Fruit fly (Drosophila melanogaster) whole organism, embryonic: ENCODE measurements around the gene CG5139.

Source experiments
- Bdp1 ChIP-seq: fragments of 200-800 bp; sonication (Bioruptor generic); optimal IDR thresholded peaks from 3 replicates; lab custom pipeline; 2016; ENCODE audit warnings: missing biosample characterization, missing genetic modification characterization
- Bgb ChIP-seq: fragments of 200-800 bp; sonication (Bioruptor generic); IDR thresholded peaks from 2 replicates; pipeline ENCODE4 v1.3.6; 2022; ENCODE audit warnings: missing biosample characterization, missing genetic modification characterization; ENCODE audit not compliant: partially characterized antibody
- CG10267 ChIP-seq: fragments of 200-800 bp; sonication (Bioruptor generic); optimal IDR thresholded peaks from 2 replicates; lab custom pipeline; 2018; ENCODE audit warnings: missing biosample characterization, mild to moderate bottlenecking, missing genetic modification characterization, moderate library complexity
- CG10431 ChIP-seq: fragments of 200-800 bp; sonication (Bioruptor generic); optimal IDR thresholded peaks from 3 replicates; lab custom pipeline; 2018; ENCODE audit warnings: missing biosample characterization, mild to moderate bottlenecking, missing genetic modification characterization
- CG11398 ChIP-seq: fragments of 200-800 bp; sonication (Bioruptor generic); optimal IDR thresholded peaks from 2 replicates; lab custom pipeline; 2016; ENCODE audit warnings: missing biosample characterization, missing genetic modification characterization
- CG14441 ChIP-seq: fragments of 200-800 bp; sonication (Bioruptor generic); IDR thresholded peaks from 2 replicates; pipeline ENCODE4 v1.3.6; 2022; ENCODE audit warnings: missing biosample characterization, missing genetic modification characterization
- CG16813 ChIP-seq: fragments of 200-800 bp; sonication (Bioruptor generic); IDR thresholded peaks from 3 replicates; pipeline ENCODE4 v1.3.6; 2022; ENCODE audit warnings: missing biosample characterization, missing genetic modification characterization; ENCODE audit not compliant: partially characterized antibody
- CG16815 ChIP-seq: fragments of 200-800 bp; sonication (Bioruptor generic); optimal IDR thresholded peaks from 3 replicates; lab custom pipeline; 2017; ENCODE audit warnings: missing biosample characterization, mild to moderate bottlenecking, missing genetic modification characterization
- CG2120 ChIP-seq: fragments of 200-800 bp; sonication (Bioruptor generic); optimal IDR thresholded peaks from 3 replicates; lab custom pipeline; 2016; ENCODE audit warnings: missing biosample characterization, missing genetic modification characterization
- CG2712 ChIP-seq: fragments of 200-800 bp; optimal IDR thresholded peaks from 3 replicates; lab custom pipeline; 2019; ENCODE audit warnings: missing biosample characterization, mild to moderate bottlenecking, missing genetic modification characterization, moderate library complexity
- CG31224 ChIP-seq: fragments of 200-800 bp; sonication (Bioruptor generic); IDR thresholded peaks from 2 replicates; pipeline ENCODE4 v1.3.6; 2022; ENCODE audit warnings: missing biosample characterization, missing genetic modification characterization
- CG31441 ChIP-seq: fragments of 200-800 bp; sonication (Bioruptor generic); IDR thresholded peaks from 2 replicates; pipeline ENCODE4 v1.3.6; 2022; ENCODE audit warnings: missing biosample characterization, missing genetic modification characterization
- CG32772 ChIP-seq: fragments of 200-800 bp; sonication (Bioruptor generic); IDR thresholded peaks from 2 replicates; pipeline ENCODE4 v1.3.6; 2022; ENCODE audit warnings: missing biosample characterization, missing genetic modification characterization
- CG33213 ChIP-seq: fragments of 200-800 bp; sonication (Bioruptor generic); optimal IDR thresholded peaks from 3 replicates; lab custom pipeline; 2016; ENCODE audit warnings: missing biosample characterization, missing genetic modification characterization
- CG34224 ChIP-seq: fragments of 200-800 bp; sonication (Bioruptor generic); IDR thresholded peaks from 3 replicates; pipeline ENCODE4 v1.3.6; 2022; ENCODE audit warnings: missing biosample characterization, missing genetic modification characterization; ENCODE audit not compliant: partially characterized antibody
- CG3995 ChIP-seq: fragments of 200-800 bp; sonication (Bioruptor generic); optimal IDR thresholded peaks from 3 replicates; lab custom pipeline; 2016; ENCODE audit warnings: missing biosample characterization, missing genetic modification characterization
- CG4424 ChIP-seq: fragments of 200-800 bp; sonication (Bioruptor generic); optimal IDR thresholded peaks from 3 replicates; lab custom pipeline; 2016; ENCODE audit warnings: missing biosample characterization, missing genetic modification characterization
- CG5180 ChIP-seq: fragments of 200-800 bp; sonication (Bioruptor generic); optimal IDR thresholded peaks from 3 replicates; lab custom pipeline; 2017; ENCODE audit warnings: missing biosample characterization, missing genetic modification characterization, mild to moderate bottlenecking, moderate library complexity, missing genetic modification reagents
- CG7357 ChIP-seq: fragments of 200-800 bp; sonication (Bioruptor generic); IDR thresholded peaks from 3 replicates; pipeline ENCODE4 v1.3.6; 2022; ENCODE audit warnings: missing biosample characterization, missing genetic modification characterization
- CG7745 ChIP-seq: fragments of 200-800 bp; sonication (Bioruptor generic); optimal IDR thresholded peaks from 2 replicates; lab custom pipeline; 2018; ENCODE audit warnings: missing biosample characterization, mild to moderate bottlenecking, missing genetic modification characterization, moderate library complexity
- CG8388 ChIP-seq: fragments of 200-800 bp; sonication (Bioruptor generic); optimal IDR thresholded peaks from 2 replicates; lab custom pipeline; 2019; ENCODE audit warnings: missing biosample characterization, mild to moderate bottlenecking, missing genetic modification characterization, moderate library complexity
- Dfd ChIP-seq, 2 experiments: fragments of >200 bp; optimal IDR thresholded peaks; 2 replicates each; lab custom pipeline; 2017; ENCODE audit warnings: missing biosample characterization in 2 of 2, missing genetic modification characterization in 2 of 2
- Dp ChIP-seq: fragments of 200-800 bp; sonication (Bioruptor generic); optimal IDR thresholded peaks from 2 replicates; lab custom pipeline; 2018; ENCODE audit warnings: missing biosample characterization, mild to moderate bottlenecking, missing genetic modification characterization, moderate library complexity
- Fer1 ChIP-seq: fragments of 200-800 bp; sonication (Bioruptor generic); optimal IDR thresholded peaks from 2 replicates; lab custom pipeline; 2017; ENCODE audit warnings: missing biosample characterization, mild to moderate bottlenecking, missing genetic modification characterization
- Gug ChIP-seq: fragments of 200-800 bp; sonication (Bioruptor generic); IDR thresholded peaks from 4 replicates; pipeline ENCODE4 v1.3.6; 2022; ENCODE audit warnings: missing biosample characterization, missing genetic modification characterization
- HLH4C ChIP-seq: fragments of 200-800 bp; sonication (Bioruptor generic); IDR thresholded peaks from 3 replicates; pipeline ENCODE4 v1.3.6; 2022; ENCODE audit warnings: missing biosample characterization, missing genetic modification characterization; ENCODE audit not compliant: partially characterized antibody
- Hmr ChIP-seq: fragments of 200-800 bp; sonication (Bioruptor generic); optimal IDR thresholded peaks from 3 replicates; lab custom pipeline; 2017; ENCODE audit warnings: mild to moderate bottlenecking, missing biosample characterization, missing genetic modification reagents, missing genetic modification characterization
- MBD-R2 ChIP-seq: fragments of 200-800 bp; sonication (Bioruptor generic); IDR thresholded peaks from 2 replicates; pipeline ENCODE4 v1.3.6; 2022; ENCODE audit warnings: missing biosample characterization, missing genetic modification characterization
- Sin3A ChIP-seq: fragments of >200 bp; optimal IDR thresholded peaks from 2 replicates; lab custom pipeline; 2018
- Stat92E ChIP-seq, 3 experiments: fragments of >200 bp in 2 of 3; fragments of 200-800 bp in 1 of 3; sonication (Bioruptor generic) in 1 of 3; optimal IDR thresholded peaks; 2 replicates each; lab custom pipeline; 2017 to 2019; ENCODE audit warnings: missing biosample characterization in 3 of 3, missing genetic modification characterization in 3 of 3, mild to moderate bottlenecking in 1 of 3, moderate library complexity in 1 of 3
- Trl ChIP-seq, 3 experiments: fragments of >200 bp in 2 of 3; fragments of 200-800 bp in 1 of 3; sonication (Bioruptor generic) in 1 of 3; optimal IDR thresholded peaks; 2 replicates in 1 of 3; 3 replicates in 2 of 3; lab custom pipeline; 2016 to 2017; ENCODE audit warnings: missing biosample characterization in 1 of 3, missing genetic modification characterization in 1 of 3
- ab ChIP-seq: fragments of 200-800 bp; sonication (Bioruptor generic); optimal IDR thresholded peaks from 2 replicates; lab custom pipeline; 2016; ENCODE audit warnings: missing biosample characterization, missing genetic modification characterization
- ap ChIP-seq: fragments of 200-800 bp; sonication (Bioruptor generic); IDR thresholded peaks from 2 replicates; pipeline ENCODE4 v1.3.6; 2022; ENCODE audit warnings: missing biosample characterization, missing genetic modification characterization
- ase ChIP-seq: fragments of 200-800 bp; sonication (Bioruptor generic); IDR thresholded peaks from 3 replicates; pipeline ENCODE4 v1.3.6; 2022; ENCODE audit warnings: missing biosample characterization, missing genetic modification characterization
- ato ChIP-seq: fragments of 200-800 bp; sonication (Bioruptor generic); IDR thresholded peaks from 2 replicates; pipeline ENCODE4 v1.3.6; 2022; ENCODE audit warnings: missing biosample characterization, missing genetic modification characterization; ENCODE audit not compliant: partially characterized antibody
- bcd ChIP-seq: fragments of 200-800 bp; sonication (Bioruptor generic); optimal IDR thresholded peaks from 2 replicates; lab custom pipeline; 2017; ENCODE audit warnings: missing biosample characterization, mild to moderate bottlenecking, missing genetic modification characterization
- crp ChIP-seq, 2 experiments: fragments of 200-800 bp; sonication (Bioruptor generic); optimal IDR thresholded peaks; 2 replicates in 1 of 2; 3 replicates in 1 of 2; lab custom pipeline; 2017; ENCODE audit warnings: missing biosample characterization in 2 of 2, missing genetic modification characterization in 2 of 2, mild to moderate bottlenecking in 1 of 2, moderate library complexity in 1 of 2
- gce ChIP-seq: fragments of 200-800 bp; sonication (Bioruptor generic); IDR thresholded peaks from 3 replicates; pipeline ENCODE4 v1.3.6; 2022; ENCODE audit warnings: missing biosample characterization, missing genetic modification characterization
- grau ChIP-seq: fragments of 200-800 bp; optimal IDR thresholded peaks from 3 replicates; lab custom pipeline; 2019; ENCODE audit warnings: missing biosample characterization, mild to moderate bottlenecking, missing genetic modification characterization, moderate library complexity
- hth ChIP-seq: fragments of >200 bp; optimal IDR thresholded peaks from 2 replicates; lab custom pipeline; 2017; ENCODE audit warnings: inconsistent platforms
- knrl ChIP-seq: fragments of 200-800 bp; sonication (Bioruptor generic); IDR thresholded peaks from 3 replicates; pipeline ENCODE4 v1.3.6; 2022; ENCODE audit warnings: missing biosample characterization, missing genetic modification characterization; ENCODE audit not compliant: partially characterized antibody
- lov ChIP-seq, 2 experiments: fragments of 200-800 bp in 1 of 2; fragments of >200 bp in 1 of 2; sonication (Bioruptor generic) in 1 of 2; IDR thresholded peaks in 1 of 2; optimal IDR thresholded peaks in 1 of 2; 2 replicates in 1 of 2; 3 replicates in 1 of 2; pipeline versions ENCODE4 v1.3.6 to Lab custom; 2017 to 2022; ENCODE audit warnings: missing biosample characterization in 1 of 2, missing genetic modification characterization in 1 of 2
- phol ChIP-seq: fragments of 200-800 bp; sonication (Bioruptor generic); optimal IDR thresholded peaks from 3 replicates; lab custom pipeline; 2018; ENCODE audit warnings: missing biosample characterization, mild to moderate bottlenecking, missing genetic modification characterization, moderate library complexity
- stwl ChIP-seq: fragments of 200-800 bp; sonication (Bioruptor generic); optimal IDR thresholded peaks from 3 replicates; lab custom pipeline; 2018; ENCODE audit warnings: missing biosample characterization, mild to moderate bottlenecking, missing genetic modification characterization, moderate library complexity
- unc-4 ChIP-seq: fragments of 200-800 bp; sonication (Bioruptor generic); IDR thresholded peaks from 2 replicates; pipeline ENCODE4 v1.3.6; 2022; ENCODE audit warnings: missing biosample characterization, missing genetic modification characterization; ENCODE audit not compliant: partially characterized antibody
- unpg ChIP-seq: fragments of 200-800 bp; sonication (Bioruptor generic); optimal IDR thresholded peaks from 3 replicates; lab custom pipeline; 2018; ENCODE audit warnings: missing biosample characterization, mild to moderate bottlenecking, missing genetic modification characterization, moderate library complexity
- vnd ChIP-seq: fragments of 200-800 bp; sonication (Bioruptor generic); IDR thresholded peaks from 3 replicates; pipeline ENCODE4 v1.3.6; 2022; ENCODE audit warnings: missing biosample characterization, missing genetic modification characterization; ENCODE audit not compliant: partially characterized antibody
- zen2 ChIP-seq: fragments of 200-800 bp; sonication (Bioruptor generic); IDR thresholded peaks from 3 replicates; pipeline ENCODE4 v1.3.6; 2022; ENCODE audit warnings: missing biosample characterization, missing genetic modification characterization; ENCODE audit not compliant: partially characterized antibody
- zfh2 ChIP-seq: fragments of 200-800 bp; sonication (Bioruptor generic); optimal IDR thresholded peaks from 2 replicates; lab custom pipeline; 2016; ENCODE audit warnings: missing biosample characterization, missing genetic modification characterization

CG5139 gene

dm6 chr2L:1183799-1184198 is 15.3 kb downstream of the CG5139 start, which contains the start of the genes CG5126 and Tgt (continued):
- TF ChIP-seq crp (GFP tag; optimal IDR thresholded peaks at IDR 0.05; lab: Kevin White, UChicago) (no peak), CG2712 (tag; lab: Kevin White, UChicago) (no peak), CG14441 (GFP tag; lab: Robert Waterston, UW) (no peak), unc-4 (GFP tag; lab: Robert Waterston, UW) (peak; percentile 65), gce (no peak), zfh2 (GFP tag; lab: Kevin White, UChicago) (no peak), CG7357 (GFP tag; lab: Robert Waterston, UW) (no peak), CG4424 (GFP tag; lab: Kevin White, UChicago) (no peak), CG33213 (no peak), CG34224 (GFP tag; lab: Robert Waterston, UW) (peak; percentile 56), Sin3A (peak; percentile 5), CG10431 (GFP tag; lab: Kevin White, UChicago) (no peak), ab (GFP tag; lab: Kevin White, UChicago) (no peak), Stat92E (GFP tag; optimal IDR thresholded peaks at IDR 0.05; lab: Kevin White, UChicago) (no peak), ase (no peak), unpg (no peak), stwl (tag; lab: Kevin White, UChicago) (peak; percentile 31), CG31224 (GFP tag; lab: Robert Waterston, UW) (no peak), Bdp1 (GFP tag; lab: Kevin White, UChicago) (no peak), Bgb (GFP tag; lab: Robert Waterston, UW) (peak; percentile 54; the same call in 1 of the 2 replicates), CG5180 (GFP tag; lab: Kevin White, UChicago) (no peak), grau (tag; lab: Kevin White, UChicago) (no peak), Trl (optimal IDR thresholded peaks at IDR 0.05; lab: Kevin White, UChicago) (no peak), Trl (GFP tag; optimal IDR thresholded peaks at IDR 0.05; lab: Kevin White, UChicago) (no peak), knrl (GFP tag; lab: Robert Waterston, UW) (peak; percentile 43; the same call in 2 of the 3 replicates), CG10267 (tag; lab: Kevin White, UChicago) (no peak), Hmr (GFP tag; lab: Kevin White, UChicago) (no peak), CG8388 (GFP tag; lab: Kevin White, UChicago) (no peak), bcd (GFP tag; lab: Kevin White, UChicago) (no peak), CG16813 (GFP tag; lab: Robert Waterston, UW) (peak; percentile 33; the same call in 2 of the 3 replicates), CG11398 (GFP tag; lab: Kevin White, UChicago) (no peak), CG3995 (GFP tag; lab: Kevin White, UChicago) (peak; percentile 89), phol (tag; lab: Kevin White, UChicago) (no peak), CG2120 (no peak), Dp (GFP tag; lab: Kevin White, UChicago) (peak; percentile 66), CG31441 (GFP tag; lab: Robert Waterston, UW) (no peak), Fer1 (GFP tag; lab: Kevin White, UChicago) (peak; percentile 8), CG16815 (GFP tag; lab: Kevin White, UChicago) (no peak), CG7745 (tag; lab: Kevin White, UChicago) (no peak), zen2 (GFP tag; lab: Robert Waterston, UW) (0 out of 3 replicates have a peak, but pooled peaks have one; percentile 20), ap (no peak), ato (peak; percentile 5; the same call in 1 of the 2 replicates), MBD-R2 (GFP tag; lab: Robert Waterston, UW) (peak; percentile 89), CG32772 (GFP tag; lab: Robert Waterston, UW) (no peak), HLH4C (GFP tag; lab: Robert Waterston, UW) (peak; percentile 37; the same call in 1 of the 3 replicates), hth (lab: Kevin White, UChicago) (no peak), Gug (no peak), Dfd (GFP tag; optimal IDR thresholded peaks at IDR 0.05; lab: Kevin White, UChicago) (no peak), lov (optimal IDR thresholded peaks at IDR 0.05; lab: Kevin White, UChicago) (no peak), lov (GFP tag; IDR thresholded peaks at IDR 0.05; lab: Robert Waterston, UW) (no peak), vnd (GFP tag; lab: Robert Waterston, UW) (0 out of 3 replicates have a peak, but pooled peaks have one; percentile 35)
